Worm (Caenorhabditis elegans) whole organism, midembryonic: ENCODE data around the gene math-4.

Experiments
- T22C8.4 ChIP-seq: fragments of 200-800 bp; sonication (Bioruptor generic); IDR thresholded peaks from 2 replicates; pipeline ENCODE4 v1.3.6; 2022; ENCODE audit warnings: missing genetic modification characterization, missing compliant biosample characterization
- cog-1 ChIP-seq: sonication (generic microtip); optimal IDR thresholded peaks from 2 replicates; lab custom pipeline; 2016; ENCODE audit warnings: missing genetic modification characterization, missing compliant biosample characterization
- flt-1 ChIP-seq: fragments of 200-800 bp; sonication (Bioruptor generic); IDR thresholded peaks from 2 replicates; pipeline ENCODE4 v1.3.6; 2022; ENCODE audit warnings: missing genetic modification characterization, missing compliant biosample characterization
- klf-2 ChIP-seq: fragments of 200-800 bp; sonication (Bioruptor generic); conservative IDR thresholded peaks from 2 replicates; pipeline ENCODE4 v1.3.6; 2022; ENCODE audit warnings: missing genetic modification reagents, missing genetic modification characterization, missing compliant biosample characterization
- med-1 ChIP-seq: sonication (generic microtip); optimal IDR thresholded peaks from 2 replicates; lab custom pipeline; 2017; ENCODE audit warnings: missing genetic modification characterization, mild to moderate bottlenecking, missing compliant biosample characterization, antibody characterized with exemption, missing genetic modification reagents; ENCODE audit not compliant: insufficient read depth
- tab-1 ChIP-seq: fragments of 200-800 bp; sonication (Bioruptor generic); IDR thresholded peaks from 2 replicates; pipeline ENCODE4 v1.3.6; 2022; ENCODE audit warnings: missing genetic modification characterization, missing compliant biosample characterization

DNA sequence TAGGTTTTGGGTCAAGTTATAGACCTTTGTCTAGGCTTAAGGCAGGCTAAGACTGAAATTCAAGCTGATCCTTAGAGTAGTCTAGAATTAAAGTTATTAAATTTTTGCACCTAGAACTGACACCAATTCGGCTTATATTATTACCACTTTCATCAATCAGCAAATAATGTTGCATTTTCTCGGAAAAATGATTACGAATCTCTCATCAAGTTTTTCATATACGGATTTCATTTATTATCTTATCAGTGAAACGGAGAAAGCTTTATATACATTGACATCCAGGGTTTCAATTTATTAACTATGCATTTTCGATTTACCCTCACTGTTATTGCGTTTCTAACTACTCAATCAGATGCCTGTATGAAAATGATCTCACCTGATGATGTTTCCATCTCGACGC is 41.1 kb downstream of the math-4 start, which contains the start of gene K07G6.1:
- TF ChIP-seq tab-1 (GFP tag; lab: Robert Waterston, UW) (no peak), flt-1 (GFP tag; lab: Robert Waterston, UW) (no peak), med-1 (GFP tag; lab: Kevin White, UChicago) (no peak), klf-2 (GFP tag; lab: Robert Waterston, UW) (no peak), T22C8.4 (GFP tag; lab: Robert Waterston, UW) (no peak), cog-1 (no peak)
